Worm (Caenorhabditis elegans) whole organism, late embryonic: ENCODE results near the gene K12H4.2.

Source experiments
- K02D7.2 ChIP-seq: sonication (generic microtip); optimal IDR thresholded peaks from 2 replicates; lab custom pipeline; 2017; ENCODE audit warnings: mild to moderate bottlenecking, missing genetic modification characterization, missing compliant biosample characterization
- K09A11.1 ChIP-seq: sonication (generic microtip); optimal IDR thresholded peaks from 2 replicates; lab custom pipeline; 2017; ENCODE audit warnings: antibody characterized with exemption, mild to moderate bottlenecking, missing genetic modification characterization, missing compliant biosample characterization; ENCODE audit not compliant: insufficient read depth
- T23F11.4 ChIP-seq: fragments of 200-800 bp; sonication (Bioruptor generic); optimal IDR thresholded peaks from 2 replicates; lab custom pipeline; 2018; ENCODE audit warnings: mild to moderate bottlenecking, missing genetic modification characterization, missing compliant biosample characterization
- Y22D7AL.16 ChIP-seq: sonication (generic microtip); optimal IDR thresholded peaks from 2 replicates; lab custom pipeline; 2016; ENCODE audit warnings: missing genetic modification characterization, missing compliant biosample characterization
- ahr-1 ChIP-seq: sonication (generic microtip); optimal IDR thresholded peaks from 2 replicates; lab custom pipeline; 2016; ENCODE audit warnings: missing genetic modification characterization, missing compliant biosample characterization
- ceh-14 ChIP-seq: sonication (generic microtip); optimal IDR thresholded peaks from 2 replicates; lab custom pipeline; 2016; ENCODE audit warnings: missing genotype, missing genetic modification characterization, missing compliant biosample characterization
- ceh-19 ChIP-seq: fragments of 200-800 bp; sonication (Bioruptor generic); optimal IDR thresholded peaks from 2 replicates; lab custom pipeline; 2018; ENCODE audit warnings: mild to moderate bottlenecking, missing genetic modification characterization, missing compliant biosample characterization
- ceh-2 ChIP-seq: sonication (generic microtip); optimal IDR thresholded peaks from 2 replicates; lab custom pipeline; 2016; ENCODE audit warnings: missing genotype, missing genetic modification characterization, missing compliant biosample characterization
- ceh-31 ChIP-seq: sonication (generic microtip); optimal IDR thresholded peaks from 2 replicates; lab custom pipeline; 2016; ENCODE audit warnings: missing genetic modification characterization, missing compliant biosample characterization
- ceh-48 ChIP-seq: sonication (generic microtip); optimal IDR thresholded peaks from 2 replicates; lab custom pipeline; 2016; ENCODE audit warnings: missing genetic modification characterization, inconsistent platforms, missing compliant biosample characterization
- ceh-6 ChIP-seq: fragments of 200-800 bp; sonication (Bioruptor generic); optimal IDR thresholded peaks from 2 replicates; lab custom pipeline; 2018; ENCODE audit warnings: mild to moderate bottlenecking, missing genetic modification characterization, missing compliant biosample characterization
- ceh-9 ChIP-seq: sonication (generic microtip); optimal IDR thresholded peaks from 2 replicates; lab custom pipeline; 2016; ENCODE audit warnings: mild to moderate bottlenecking, missing genetic modification characterization, inconsistent platforms, missing compliant biosample characterization
- che-1 ChIP-seq: sonication (generic microtip); optimal IDR thresholded peaks from 2 replicates; lab custom pipeline; 2016; ENCODE audit warnings: mild to moderate bottlenecking, missing genetic modification characterization, missing compliant biosample characterization
- dmd-4 ChIP-seq: sonication (generic microtip); optimal IDR thresholded peaks from 2 replicates; lab custom pipeline; 2016; ENCODE audit warnings: borderline replicate concordance, missing genetic modification characterization, missing compliant biosample characterization
- dve-1 ChIP-seq: sonication (generic microtip); optimal IDR thresholded peaks from 2 replicates; lab custom pipeline; 2017; ENCODE audit warnings: antibody characterized with exemption, mild to moderate bottlenecking, missing genetic modification characterization, missing compliant biosample characterization
- fax-1 ChIP-seq: sonication (generic microtip); optimal IDR thresholded peaks from 2 replicates; lab custom pipeline; 2016; ENCODE audit warnings: missing genotype, missing genetic modification characterization, missing compliant biosample characterization
- fkh-10 ChIP-seq: fragments of 150-350 bp; optimal IDR thresholded peaks from 2 replicates; lab custom pipeline; 2014; ENCODE audit warnings: missing biosample characterization, missing genetic modification reagents, missing genetic modification characterization
- fkh-6 ChIP-seq: sonication (generic microtip); optimal IDR thresholded peaks from 2 replicates; lab custom pipeline; 2016; ENCODE audit warnings: missing genetic modification characterization, missing compliant biosample characterization
- hlh-15 ChIP-seq: sonication (generic microtip); optimal IDR thresholded peaks from 2 replicates; lab custom pipeline; 2016; ENCODE audit warnings: missing genetic modification characterization, missing compliant biosample characterization
- hlh-30 ChIP-seq: sonication (generic microtip); optimal IDR thresholded peaks from 2 replicates; lab custom pipeline; 2017; ENCODE audit warnings: antibody characterized with exemption, missing genetic modification characterization, missing compliant biosample characterization; ENCODE audit not compliant: insufficient read depth
- hlh-6 ChIP-seq: sonication (generic microtip); optimal IDR thresholded peaks from 2 replicates; lab custom pipeline; 2016; ENCODE audit warnings: missing genotype, missing genetic modification characterization, missing compliant biosample characterization
- lim-6 ChIP-seq: sonication (generic microtip); optimal IDR thresholded peaks from 2 replicates; lab custom pipeline; 2016; ENCODE audit warnings: missing genetic modification characterization, missing compliant biosample characterization
- lin-11 ChIP-seq: fragments of 200-800 bp; sonication (Bioruptor generic); optimal IDR thresholded peaks from 2 replicates; lab custom pipeline; 2018; ENCODE audit warnings: mild to moderate bottlenecking, missing genetic modification characterization, missing compliant biosample characterization
- mec-3 ChIP-seq: sonication (generic microtip); optimal IDR thresholded peaks from 2 replicates; lab custom pipeline; 2016; ENCODE audit warnings: borderline replicate concordance, missing genetic modification characterization, missing compliant biosample characterization
- nfya-1 ChIP-seq: sonication (generic microtip); optimal IDR thresholded peaks from 2 replicates; lab custom pipeline; 2017; ENCODE audit warnings: missing genetic modification characterization, mild to moderate bottlenecking, missing compliant biosample characterization, antibody characterized with exemption, moderate library complexity
- pag-3 ChIP-seq: sonication (generic microtip); optimal IDR thresholded peaks from 2 replicates; lab custom pipeline; 2016; ENCODE audit warnings: missing compliant biosample characterization, missing genetic modification characterization, borderline replicate concordance
- pat-9 ChIP-seq: fragments of 200-800 bp; sonication (Bioruptor generic); optimal IDR thresholded peaks from 2 replicates; lab custom pipeline; 2018; ENCODE audit warnings: mild to moderate bottlenecking, missing genetic modification characterization, moderate library complexity, missing compliant biosample characterization
- pha-4 ChIP-seq: fragments of 150-350 bp; optimal IDR thresholded peaks from 2 replicates; lab custom pipeline; 2018; ENCODE audit warnings: missing biosample characterization, missing genetic modification reagents, missing genetic modification characterization
- pros-1 ChIP-seq: fragments of 150-350 bp; optimal IDR thresholded peaks from 2 replicates; lab custom pipeline; 2014; ENCODE audit warnings: missing biosample characterization, missing genetic modification reagents, missing genetic modification characterization
- ref-2 ChIP-seq: sonication (generic microtip); optimal IDR thresholded peaks from 2 replicates; lab custom pipeline; 2016; ENCODE audit warnings: missing genetic modification characterization, missing compliant biosample characterization
- sox-4 ChIP-seq: sonication (generic microtip); optimal IDR thresholded peaks from 2 replicates; lab custom pipeline; 2017; ENCODE audit warnings: mild to moderate bottlenecking, missing genetic modification characterization, inconsistent platforms, missing compliant biosample characterization
- syd-9 ChIP-seq: sonication (generic microtip); optimal IDR thresholded peaks from 2 replicates; lab custom pipeline; 2016; ENCODE audit warnings: mild to moderate bottlenecking, missing genetic modification characterization, moderate library complexity, missing compliant biosample characterization
- tbx-2 ChIP-seq: sonication (generic microtip); optimal IDR thresholded peaks from 2 replicates; lab custom pipeline; 2016; ENCODE audit warnings: missing genetic modification characterization, missing compliant biosample characterization
- tbx-7 ChIP-seq: sonication (generic microtip); optimal IDR thresholded peaks from 2 replicates; lab custom pipeline; 2016; ENCODE audit warnings: missing genotype, missing genetic modification characterization, missing compliant biosample characterization
- unc-42 ChIP-seq: sonication (generic microtip); optimal IDR thresholded peaks from 2 replicates; lab custom pipeline; 2016; ENCODE audit warnings: missing genotype, missing genetic modification characterization, missing compliant biosample characterization
- unc-55 ChIP-seq: sonication (generic microtip); optimal IDR thresholded peaks from 2 replicates; lab custom pipeline; 2017; ENCODE audit warnings: missing biosample characterization, missing genetic modification reagents, missing genetic modification characterization
- ztf-16 ChIP-seq: sonication (generic microtip); optimal IDR thresholded peaks from 2 replicates; lab custom pipeline; 2017; ENCODE audit warnings: missing genetic modification characterization, missing compliant biosample characterization

K12H4.2 gene

DNA sequence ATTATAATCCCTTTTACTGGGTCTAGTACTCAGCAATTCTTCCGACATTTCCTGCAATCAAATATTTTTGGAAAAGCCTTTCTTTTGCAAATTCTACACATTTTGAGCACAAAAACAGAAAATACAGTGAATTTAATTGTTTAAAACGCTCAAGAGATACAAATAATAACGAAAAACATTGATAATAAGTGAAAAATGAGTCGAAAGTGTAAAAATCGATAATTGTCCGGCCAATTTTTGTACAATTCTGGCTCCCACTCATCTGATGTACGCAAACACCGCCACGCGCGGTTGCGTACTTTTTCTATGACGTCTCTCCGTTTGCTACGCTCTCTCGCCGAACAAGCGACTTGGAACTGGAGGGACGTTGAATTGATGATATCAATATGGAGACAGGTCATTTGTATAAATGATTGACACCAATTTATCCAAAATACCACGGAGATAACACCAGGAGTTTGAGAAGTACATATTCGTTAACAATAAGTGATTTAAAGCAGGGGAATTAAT, 26.6 kb upstream of the K12H4.2 start, which contains the start of gene lin-36 (continued):
- TF ChIP-seq Y22D7AL.16 (tag; lab: Kevin White, UChicago) = no peak
- TF ChIP-seq lin-11 (tag; lab: Kevin White, UChicago) = no peak
- TF ChIP-seq ref-2 = peak; percentile 44
- TF ChIP-seq unc-42 = peak; percentile 75
- TF ChIP-seq fax-1 (tag; lab: Kevin White, UChicago) = no peak
- no peak for TF ChIP-seq dve-1
- TF ChIP-seq pha-4 (tag; lab: Kevin White, UChicago) = no peak
- TF ChIP-seq tbx-7 = no peak
- peak; percentile 30 for TF ChIP-seq K09A11.1 (tag; lab: Kevin White, UChicago)
- no peak for TF ChIP-seq mec-3
- no peak for TF ChIP-seq ceh-9 (tag; lab: Kevin White, UChicago)
- TF ChIP-seq pag-3 (tag; lab: Kevin White, UChicago) = no peak
- TF ChIP-seq pros-1 (tag; lab: Kevin White, UChicago) = no peak
- TF ChIP-seq ztf-16 (tag; lab: Kevin White, UChicago) = no peak
- peak; percentile 98 for TF ChIP-seq ceh-48 (tag; lab: Kevin White, UChicago)
- no peak for TF ChIP-seq fkh-6 (tag; lab: Kevin White, UChicago)
- TF ChIP-seq, all 69 proteins: peak for 15

DNA sequence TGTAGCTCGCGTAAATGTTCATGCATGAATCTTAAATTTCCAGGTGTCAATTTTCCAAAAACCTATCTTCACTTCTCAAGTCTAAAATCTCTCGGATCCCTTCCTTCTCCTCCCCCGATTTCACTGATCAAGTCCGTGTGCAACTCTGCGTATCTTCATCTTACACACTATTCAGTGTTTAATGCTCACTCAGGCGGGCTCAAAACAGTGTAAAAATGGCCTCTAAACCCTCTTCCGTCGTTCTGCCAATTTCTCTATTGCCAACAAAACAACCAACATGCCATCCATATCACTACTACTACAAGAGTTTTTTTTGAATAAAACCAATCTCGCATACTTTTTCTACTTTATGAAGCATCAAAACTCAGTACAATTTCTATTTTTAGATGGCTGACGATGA, 25.4 kb upstream of the K12H4.2 start, which contains the start of gene F44B9.2:
F44B9.2 (plus strand) TSS at position 387 of the 400 bp plus-strand sequence.
- TF ChIP-seq dmd-4 (no peak), pat-9 (tag; lab: Kevin White, UChicago) (peak; percentile 5), unc-55 (no peak), ceh-19 (GFP tag; lab: Kevin White, UChicago) (no peak), T23F11.4 (GFP tag; lab: Kevin White, UChicago) (no peak), syd-9 (no peak), Y22D7AL.16 (tag; lab: Kevin White, UChicago) (no peak), hlh-15 (no peak)

DNA sequence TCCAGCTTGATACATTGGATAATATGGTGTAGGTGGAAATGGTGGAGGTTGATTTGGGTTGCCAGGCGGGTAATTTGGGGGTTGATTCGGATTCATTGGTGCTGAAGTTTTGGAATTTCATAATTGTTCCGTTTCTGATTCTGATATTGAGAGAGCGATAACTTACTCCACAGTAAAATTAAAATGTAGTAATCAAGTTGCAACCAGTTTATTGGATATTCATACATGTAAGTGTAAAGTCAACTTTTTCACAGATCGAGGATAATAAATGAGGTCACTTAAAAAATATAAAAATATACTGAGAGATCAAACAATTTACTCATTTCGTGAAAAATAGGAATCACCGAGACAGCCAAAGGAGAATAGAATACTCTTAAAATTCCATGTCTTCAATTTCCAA, 19.6 kb upstream of the K12H4.2 start, which contains the start of gene mdt-30:
mdt-30 (minus strand) TSS at position 101 of the 400 bp plus-strand sequence.
- TF ChIP-seq ceh-2 (tag; lab: Kevin White, UChicago) (no peak), hlh-30 (tag; lab: Kevin White, UChicago) (no peak), ceh-14 (tag; lab: Kevin White, UChicago) (no peak), ztf-16 (tag; lab: Kevin White, UChicago) (no peak), hlh-6 (tag; lab: Kevin White, UChicago) (no peak), fkh-10 (no peak), fax-1 (tag; lab: Kevin White, UChicago) (no peak), ahr-1 (no peak), pat-9 (tag; lab: Kevin White, UChicago) (no peak), che-1 (tag; lab: Kevin White, UChicago) (no peak), K02D7.2 (no peak), nfya-1 (tag; lab: Kevin White, UChicago) (no peak), lim-6 (tag; lab: Kevin White, UChicago) (no peak), sox-4 (no peak)
- TF ChIP-seq, all 69 proteins: peak for 0

DNA sequence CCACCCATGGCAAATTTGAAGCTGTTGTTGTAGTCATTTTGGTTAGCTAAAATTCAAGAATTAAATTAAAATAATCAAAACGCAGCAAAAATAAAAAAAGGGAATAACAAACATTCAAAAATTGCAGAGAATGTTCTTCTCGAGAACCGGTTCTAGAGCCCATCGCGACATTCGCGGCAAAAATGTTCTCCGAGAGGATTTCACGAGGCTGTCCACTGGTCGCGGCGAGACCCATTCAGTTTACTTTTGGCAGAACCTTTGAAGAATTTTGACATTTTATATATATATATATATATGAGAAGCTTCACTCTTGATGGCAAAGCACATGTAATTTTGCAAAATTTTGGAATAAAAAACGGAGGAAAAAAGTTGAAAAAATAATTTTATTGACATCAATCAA, 18.0 kb upstream of the K12H4.2 start, which contains the start of gene F44B9.8:
F44B9.8 (minus strand) TSS at position 163 of the 400 bp plus-strand sequence.
- TF ChIP-seq ceh-6 (GFP tag; lab: Kevin White, UChicago) (no peak), nfya-1 (tag; lab: Kevin White, UChicago) (peak; percentile 44), dve-1 (no peak), tbx-2 (tag; lab: Kevin White, UChicago) (no peak), ceh-31 (tag; lab: Kevin White, UChicago) (no peak)
